Worm (Caenorhabditis elegans) whole organism, L1 larva: ENCODE data around the gene B0334.20.

ENCODE experiments used
- C16A3.4 ChIP-seq: fragments of 150-350 bp; optimal IDR thresholded peaks from 2 replicates; lab custom pipeline; 2014; ENCODE audit warnings: missing biosample characterization, missing genetic modification characterization
- C34B4.2 ChIP-seq: sonication (generic microtip); optimal IDR thresholded peaks from 2 replicates; lab custom pipeline; 2017; ENCODE audit warnings: mild to moderate bottlenecking, missing genetic modification characterization, missing compliant biosample characterization
- alr-1 ChIP-seq: fragments of 200-800 bp; sonication (Bioruptor generic); optimal IDR thresholded peaks from 2 replicates; lab custom pipeline; 2018; ENCODE audit warnings: borderline replicate concordance, mild to moderate bottlenecking, missing genetic modification characterization, missing compliant biosample characterization
- blmp-1 ChIP-seq: fragments of 150-350 bp; optimal IDR thresholded peaks from 2 replicates; lab custom pipeline; 2014; ENCODE audit warnings: missing biosample characterization, missing genetic modification characterization
- ceh-82 ChIP-seq, 3 experiments: fragments of 150-350 bp in 1 of 3; sonication (generic microtip) in 2 of 3; optimal IDR thresholded peaks; 2 replicates each; lab custom pipeline; 2014 to 2017; ENCODE audit warnings: missing biosample characterization in 3 of 3, missing genetic modification characterization in 3 of 3
- ceh-88 ChIP-seq: fragments of 200-800 bp; sonication (Bioruptor generic); IDR thresholded peaks from 2 replicates; pipeline ENCODE4 v1.3.6; 2022; ENCODE audit warnings: missing genetic modification characterization, missing compliant biosample characterization
- ces-1 ChIP-seq: fragments of 150-350 bp; optimal IDR thresholded peaks from 2 replicates; lab custom pipeline; 2014; ENCODE audit warnings: missing biosample characterization, missing genetic modification reagents, missing genetic modification characterization
- efl-3 ChIP-seq: fragments of 200-800 bp; sonication (Bioruptor generic); optimal IDR thresholded peaks from 2 replicates; lab custom pipeline; 2018; ENCODE audit warnings: mild to moderate bottlenecking, missing genetic modification characterization, missing compliant biosample characterization
- elt-3 ChIP-seq, 6 experiments: fragments of 150-350 bp in 1 of 6; sonication (generic microtip); optimal IDR thresholded peaks; 2 replicates each; lab custom pipeline; 2017 to 2018; ENCODE audit warnings: missing biosample characterization in 6 of 6, missing genetic modification characterization in 6 of 6, inconsistent platforms in 1 of 6
- fkh-10 ChIP-seq: sonication (generic microtip); optimal IDR thresholded peaks from 2 replicates; lab custom pipeline; 2017; ENCODE audit warnings: missing biosample characterization, missing genetic modification reagents, missing genetic modification characterization
- fkh-8 ChIP-seq: sonication (generic microtip); optimal IDR thresholded peaks from 2 replicates; lab custom pipeline; 2016; ENCODE audit warnings: mild to moderate bottlenecking, missing genetic modification characterization, missing compliant biosample characterization
- grh-1 ChIP-seq: fragments of 200-800 bp; sonication (Bioruptor generic); IDR thresholded peaks from 2 replicates; pipeline ENCODE4 v1.3.6; 2022; ENCODE audit warnings: missing genetic modification reagents, missing genetic modification characterization, missing compliant biosample characterization
- hlh-4 ChIP-seq: sonication (generic microtip); optimal IDR thresholded peaks from 2 replicates; lab custom pipeline; 2016; ENCODE audit warnings: mild to moderate bottlenecking, missing genetic modification characterization, missing compliant biosample characterization
- hpl-2 ChIP-seq: fragments of 150-350 bp; optimal IDR thresholded peaks from 2 replicates; lab custom pipeline; 2014; ENCODE audit warnings: missing biosample characterization, missing genetic modification reagents, missing genetic modification characterization
- irx-1 ChIP-seq: sonication (generic microtip); optimal IDR thresholded peaks from 2 replicates; lab custom pipeline; 2016; ENCODE audit warnings: missing genetic modification characterization, missing compliant biosample characterization
- lin-14 ChIP-seq: fragments of 200-800 bp; sonication (Bioruptor generic); optimal IDR thresholded peaks from 2 replicates; lab custom pipeline; 2018; ENCODE audit warnings: mild to moderate bottlenecking, missing genetic modification characterization, moderate library complexity, missing compliant biosample characterization
- lin-15B ChIP-seq: fragments of 150-350 bp; sonication (generic microtip); optimal IDR thresholded peaks from 3 replicates; lab custom pipeline; 2014; ENCODE audit warnings: missing biosample characterization, missing genetic modification characterization
- lin-35 ChIP-seq, 2 experiments: fragments of 150-350 bp; optimal IDR thresholded peaks; 2 replicates each; lab custom pipeline; 2014; ENCODE audit warnings: missing biosample characterization in 2 of 2, missing genetic modification characterization in 2 of 2, missing genetic modification reagents in 2 of 2
- lir-3 ChIP-seq: sonication (generic microtip); optimal IDR thresholded peaks from 2 replicates; lab custom pipeline; 2016; ENCODE audit warnings: mild to moderate bottlenecking, missing genetic modification characterization, moderate library complexity, missing compliant biosample characterization; ENCODE audit not compliant: poor library complexity
- lsy-2 ChIP-seq, 2 experiments: fragments of 150-350 bp; optimal IDR thresholded peaks; 2 replicates each; lab custom pipeline; 2014; ENCODE audit warnings: missing biosample characterization in 2 of 2, missing genetic modification characterization in 2 of 2
- mab-9 ChIP-seq: fragments of 200-800 bp; sonication (Bioruptor generic); IDR thresholded peaks from 2 replicates; pipeline ENCODE4 v1.3.6; 2022; ENCODE audit warnings: missing genetic modification reagents, missing genetic modification characterization, missing compliant biosample characterization
- mef-2 ChIP-seq: fragments of 150-350 bp; optimal IDR thresholded peaks from 2 replicates; lab custom pipeline; 2014; ENCODE audit warnings: missing biosample characterization, missing genetic modification characterization
- mep-1 ChIP-seq: fragments of 150-350 bp; optimal IDR thresholded peaks from 2 replicates; lab custom pipeline; 2014; ENCODE audit warnings: missing biosample characterization, missing genetic modification characterization
- nhr-19 ChIP-seq: fragments of 200-800 bp; sonication (Bioruptor generic); conservative IDR thresholded peaks from 2 replicates; pipeline ENCODE4 v1.3.6; 2022; ENCODE audit warnings: missing genetic modification characterization, missing compliant biosample characterization
- nhr-20 ChIP-seq: sonication (generic microtip); optimal IDR thresholded peaks from 2 replicates; lab custom pipeline; 2016; ENCODE audit warnings: mild to moderate bottlenecking, missing genetic modification characterization, missing compliant biosample characterization
- nhr-237 ChIP-seq: fragments of 150-350 bp; optimal IDR thresholded peaks from 2 replicates; lab custom pipeline; 2014; ENCODE audit warnings: missing biosample characterization, missing genetic modification characterization
- nhr-28 ChIP-seq: fragments of 150-350 bp; optimal IDR thresholded peaks from 2 replicates; lab custom pipeline; 2014; ENCODE audit warnings: missing biosample characterization, missing genetic modification characterization
- nhr-76 ChIP-seq: sonication (generic microtip); optimal IDR thresholded peaks from 2 replicates; lab custom pipeline; 2017; ENCODE audit warnings: missing biosample characterization, missing genetic modification characterization
- nhr-77 ChIP-seq: fragments of 150-350 bp; optimal IDR thresholded peaks from 2 replicates; lab custom pipeline; 2014; ENCODE audit warnings: missing biosample characterization, missing genetic modification characterization
- nhr-84 ChIP-seq: sonication (generic microtip); optimal IDR thresholded peaks from 2 replicates; lab custom pipeline; 2017; ENCODE audit warnings: missing biosample characterization, missing genetic modification characterization
- nhr-85 ChIP-seq: sonication (generic microtip); peaks from one replicate; lab custom pipeline; 2016; ENCODE audit warnings: missing genetic modification characterization, inconsistent platforms, missing compliant biosample characterization
- nhr-90 ChIP-seq: sonication (generic microtip); optimal IDR thresholded peaks from 2 replicates; lab custom pipeline; 2016; ENCODE audit warnings: mild to moderate bottlenecking, missing genetic modification characterization, missing compliant biosample characterization; ENCODE audit not compliant: poor library complexity
- pax-3 ChIP-seq: fragments of 200-800 bp; sonication (Bioruptor generic); optimal IDR thresholded peaks from 2 replicates; lab custom pipeline; 2018; ENCODE audit warnings: mild to moderate bottlenecking, missing genetic modification characterization, moderate library complexity, missing compliant biosample characterization
- pqm-1 ChIP-seq: sonication (generic microtip); optimal IDR thresholded peaks from 3 replicates; lab custom pipeline; 2017; ENCODE audit warnings: missing biosample characterization, missing genetic modification characterization
- rnt-1 ChIP-seq: sonication (generic microtip); optimal IDR thresholded peaks from 2 replicates; lab custom pipeline; 2016; ENCODE audit warnings: mild to moderate bottlenecking, missing genetic modification characterization, moderate library complexity, missing compliant biosample characterization
- snu-23 ChIP-seq: sonication (generic microtip); optimal IDR thresholded peaks from 2 replicates; lab custom pipeline; 2016; ENCODE audit warnings: missing genetic modification characterization, missing compliant biosample characterization
- sox-4 ChIP-seq: sonication (generic microtip); optimal IDR thresholded peaks from 2 replicates; lab custom pipeline; 2016; ENCODE audit warnings: missing genetic modification characterization, missing compliant biosample characterization
- sup-37 ChIP-seq: fragments of 200-800 bp; sonication (Bioruptor generic); optimal IDR thresholded peaks from 2 replicates; lab custom pipeline; 2018; ENCODE audit warnings: mild to moderate bottlenecking, missing genetic modification characterization, missing compliant biosample characterization
- tlp-1 ChIP-seq: fragments of 150-350 bp; optimal IDR thresholded peaks from 2 replicates; lab custom pipeline; 2014; ENCODE audit warnings: missing biosample characterization, missing genetic modification characterization
- unc-130 ChIP-seq: fragments of 150-350 bp; optimal IDR thresholded peaks from 2 replicates; lab custom pipeline; 2017; ENCODE audit warnings: missing biosample characterization, missing genetic modification characterization, inconsistent platforms
- unc-30 ChIP-seq: sonication (generic microtip); optimal IDR thresholded peaks from 2 replicates; lab custom pipeline; 2017; ENCODE audit warnings: missing biosample characterization, missing genetic modification characterization
- unc-62 ChIP-seq: fragments of 150-350 bp; optimal IDR thresholded peaks from 2 replicates; lab custom pipeline; 2014; ENCODE audit warnings: missing biosample characterization, missing genetic modification reagents, missing genetic modification characterization
- unc-98 ChIP-seq: fragments of 200-800 bp; sonication (Bioruptor generic); IDR thresholded peaks from 2 replicates; pipeline ENCODE4 v1.3.6; 2022; ENCODE audit warnings: missing genetic modification characterization, missing compliant biosample characterization
- ztf-11 ChIP-seq, 2 experiments: sonication (generic microtip); optimal IDR thresholded peaks; 2 replicates each; lab custom pipeline; 2016 to 2017; ENCODE audit warnings: missing genetic modification characterization in 2 of 2, missing biosample characterization in 1 of 2, missing compliant biosample characterization in 1 of 2

Gene B0334.20

DNA sequence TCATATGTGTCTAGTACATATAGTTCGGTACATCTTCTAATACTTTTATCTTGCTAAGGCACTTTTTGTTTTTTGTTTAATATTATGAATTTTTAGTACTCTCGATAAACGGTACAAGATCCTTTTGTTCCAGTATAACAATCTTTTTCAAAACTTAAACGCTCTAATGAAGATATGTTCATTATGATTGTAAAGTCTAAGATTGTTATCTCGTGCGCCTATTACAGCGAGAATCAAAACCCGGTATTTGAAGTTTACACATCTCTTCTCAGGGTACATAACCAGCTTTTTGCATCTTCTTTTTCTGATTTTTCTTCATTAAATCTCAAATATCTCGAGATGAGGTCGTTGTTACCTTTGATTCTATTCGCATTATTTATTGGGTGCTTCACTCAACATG, 12.3 kb downstream of the B0334.20 start, which contains the start of gene B0334.13:
B0334.13 (plus strand) TSS at position 301 of the 400 bp plus-strand sequence.
- TF ChIP-seq unc-98 (GFP tag; lab: Robert Waterston, UW) (no peak), mep-1 (tag; lab: Kevin White, UChicago) (no peak), hlh-4 (tag; lab: Kevin White, UChicago) (no peak), fkh-10 (GFP tag; lab: Kevin White, UChicago) (no peak), unc-130 (tag; lab: Kevin White, UChicago) (no peak), ces-1 (no peak), fkh-8 (tag; lab: Kevin White, UChicago) (no peak), nhr-76 (tag; lab: Kevin White, UChicago) (no peak), lin-15B (no peak), blmp-1 (tag; lab: Kevin White, UChicago) (no peak)

DNA sequence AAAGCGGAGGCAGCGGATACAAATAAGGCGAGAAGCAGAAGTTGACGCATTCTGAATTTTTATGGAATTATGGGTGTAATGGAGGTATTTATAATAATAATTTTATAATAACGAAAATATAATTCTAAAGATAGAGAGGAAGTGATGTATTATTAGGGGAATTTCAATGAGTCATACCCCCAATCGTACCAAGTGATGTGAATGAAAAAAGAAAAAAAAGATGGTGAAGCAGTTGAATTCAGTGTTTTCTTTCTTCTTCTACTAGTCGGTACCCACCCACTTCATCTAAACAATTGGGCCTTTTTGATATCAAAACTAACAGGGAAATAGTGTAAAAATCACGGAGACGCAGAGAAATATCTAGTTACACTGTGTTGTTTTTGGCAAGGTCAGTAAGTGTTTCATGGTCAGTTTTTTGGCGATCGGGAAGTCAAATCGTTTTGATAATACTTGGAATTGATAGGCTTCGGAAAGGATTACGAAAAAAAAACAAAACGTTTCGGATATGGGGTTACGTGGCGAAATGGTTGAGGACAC, 13.5 kb downstream of the B0334.20 start, which contains the start of gene ttr-18:
ttr-18 (minus strand) TSS at position 51 of the 537 bp plus-strand sequence.
- TF ChIP-seq nhr-77 (tag; lab: Kevin White, UChicago) (no peak), unc-30 (tag; lab: Kevin White, UChicago) (no peak), lin-14 (GFP tag; lab: Kevin White, UChicago) (peak; percentile 58), nhr-85 (tag; lab: Kevin White, UChicago) (peak; percentile 77), nhr-20 (peak; percentile 28), nhr-237 (tag; lab: Kevin White, UChicago) (no peak), mep-1 (tag; lab: Kevin White, UChicago) (no peak), pqm-1 (tag; lab: Kevin White, UChicago) (no peak), unc-62 (GFP tag; lab: Kevin White, UChicago) (no peak), ces-1 (no peak), sup-37 (no peak), sox-4 (no peak), nhr-90 (tag; lab: Kevin White, UChicago) (peak; percentile 16), rnt-1 (tag; lab: Kevin White, UChicago) (no peak), blmp-1 (tag; lab: Kevin White, UChicago) (peak; percentile 9), C34B4.2 (tag; lab: Kevin White, UChicago) (no peak), ztf-11 (tag; optimal IDR thresholded peaks at IDR 0.05; lab: Kevin White, UChicago) (no peak), snu-23 (GFP tag; lab: Kevin White, UChicago) (peak; percentile 39), efl-3 (GFP tag; lab: Kevin White, UChicago) (no peak), elt-3 (tag; optimal IDR thresholded peaks at IDR 0.05; lab: Kevin White, UChicago) (peak in 1 of 6 experiments; percentile 40)

DNA sequence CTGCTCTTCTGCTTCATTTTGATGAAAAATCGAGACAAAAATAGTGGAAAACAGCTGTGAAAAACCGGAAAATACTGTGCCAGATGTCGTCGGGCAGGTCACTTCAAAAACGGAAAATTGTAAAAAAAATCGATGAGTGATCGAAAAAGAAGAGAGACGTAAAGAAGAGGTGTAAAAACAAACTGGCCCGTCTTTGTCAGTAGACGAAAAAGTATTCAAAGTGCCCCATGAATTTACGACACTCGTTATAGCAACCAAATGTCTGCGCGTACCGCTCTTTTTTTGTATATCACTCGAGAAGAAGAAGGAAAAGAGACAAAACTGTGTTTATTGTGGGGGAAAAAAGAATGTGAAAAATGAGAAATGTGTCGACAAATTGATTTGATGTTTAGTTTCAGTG, 15.1 kb downstream of the B0334.20 start, which contains the start of gene twk-5:
twk-5 (minus strand) TSS at position 101 of the 400 bp plus-strand sequence.
- TF ChIP-seq nhr-28 (no peak), nhr-85 (tag; lab: Kevin White, UChicago) (peak; percentile 67), lin-14 (GFP tag; lab: Kevin White, UChicago) (peak; percentile 17), snu-23 (GFP tag; lab: Kevin White, UChicago) (peak; percentile 4), grh-1 (GFP tag; lab: Robert Waterston, UW) (no peak), mab-9 (GFP tag; lab: Robert Waterston, UW) (no peak), lsy-2 (tag; optimal IDR thresholded peaks at IDR 0.05; lab: Kevin White, UChicago) (peak in 1 of 2 experiments; percentile 7)

DNA sequence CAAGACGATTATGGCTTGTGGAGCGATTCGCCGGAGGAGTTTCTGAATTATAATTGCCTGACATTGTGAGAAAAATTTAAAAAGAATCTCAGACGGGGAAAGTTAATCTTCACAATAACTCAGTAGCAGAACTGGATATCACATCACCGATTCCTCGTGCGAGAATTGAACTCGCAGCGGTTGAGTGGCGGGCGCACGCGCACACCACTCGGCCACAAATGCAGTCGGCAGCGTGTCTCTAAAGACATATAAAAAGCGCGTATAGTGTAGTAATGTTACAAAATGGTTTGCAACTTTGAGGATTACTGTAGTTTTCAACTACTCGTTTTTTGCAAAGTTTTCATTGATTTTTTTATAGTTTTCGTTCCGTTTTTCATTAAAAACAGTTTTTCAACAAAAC, 15.7 kb downstream of the B0334.20 start:
- TF ChIP-seq hpl-2 (no peak), rnt-1 (tag; lab: Kevin White, UChicago) (peak; percentile 79), elt-3 (tag; optimal IDR thresholded peaks at IDR 0.05; lab: Kevin White, UChicago) (peak in 2 of 6 experiments; percentile 34 to 51), pax-3 (tag; lab: Kevin White, UChicago) (no peak), nhr-84 (tag; lab: Kevin White, UChicago) (no peak), lin-35 (GFP tag; optimal IDR thresholded peaks at IDR 0.05; lab: Kevin White, UChicago) (peak; percentile 69 to 84), sup-37 (no peak), nhr-19 (peak; percentile 76), unc-62 (GFP tag; lab: Kevin White, UChicago) (no peak), lsy-2 (tag; optimal IDR thresholded peaks at IDR 0.05; lab: Kevin White, UChicago) (peak; percentile 72 to 91), C16A3.4 (tag; lab: Kevin White, UChicago) (peak; percentile 83), mep-1 (tag; lab: Kevin White, UChicago) (peak; percentile 85), hlh-4 (tag; lab: Kevin White, UChicago) (no peak), alr-1 (tag; lab: Kevin White, UChicago) (no peak), grh-1 (GFP tag; lab: Robert Waterston, UW) (peak; percentile 44; the same call in 1 of the 2 replicates), ces-1 (no peak), mef-2 (tag; lab: Kevin White, UChicago) (no peak), tlp-1 (no peak), nhr-85 (tag; lab: Kevin White, UChicago) (peak; percentile 79), lir-3 (tag; lab: Kevin White, UChicago) (peak; percentile 82), ceh-82 (tag; optimal IDR thresholded peaks at IDR 0.05; lab: Kevin White, UChicago) (peak; percentile 38 to 87 (median 46)), irx-1 (tag; lab: Kevin White, UChicago) (peak; percentile 1), ceh-88 (GFP tag; lab: Robert Waterston, UW) (peak; percentile 60)
